Worm (Caenorhabditis elegans) whole organism, L2 larva: Measurements from ENCODE around the gene T26C5.2.
A peak's percentile ranks its signal among the peaks of the same experiment; 100 is the strongest.

Source experiments
- C34F6.9 ChIP-seq: fragments of 150-350 bp; optimal IDR thresholded peaks from 2 replicates; lab custom pipeline; 2014; ENCODE audit warnings: missing biosample characterization, missing genetic modification characterization
- R02D3.7 ChIP-seq: fragments of 150-350 bp; optimal IDR thresholded peaks from 2 replicates; lab custom pipeline; 2014; ENCODE audit warnings: missing biosample characterization, missing genetic modification characterization
- Y55F3AM.14 ChIP-seq: fragments of 200-800 bp; sonication (Bioruptor generic); optimal IDR thresholded peaks from 2 replicates; lab custom pipeline; 2018; ENCODE audit warnings: mild to moderate bottlenecking, missing genetic modification characterization, missing compliant biosample characterization
- ZK546.5 ChIP-seq: sonication (generic microtip); optimal IDR thresholded peaks from 2 replicates; lab custom pipeline; 2017; ENCODE audit warnings: missing biosample characterization, missing genetic modification characterization
- alr-1 ChIP-seq: fragments of 150-350 bp; optimal IDR thresholded peaks from 2 replicates; lab custom pipeline; 2014; ENCODE audit warnings: missing biosample characterization, missing genetic modification characterization
- aly-2 ChIP-seq: fragments of 150-350 bp; optimal IDR thresholded peaks from 2 replicates; lab custom pipeline; 2014; ENCODE audit warnings: missing biosample characterization, missing genetic modification characterization
- ama-1 ChIP-seq: fragments of 150-350 bp; optimal IDR thresholded peaks from 2 replicates; lab custom pipeline; 2018; ENCODE audit warnings: inconsistent platforms
- ceh-82 ChIP-seq: fragments of 150-350 bp; optimal IDR thresholded peaks from 2 replicates; lab custom pipeline; 2014; ENCODE audit warnings: missing biosample characterization, missing genetic modification characterization
- crh-2 ChIP-seq: sonication (generic microtip); optimal IDR thresholded peaks from 2 replicates; lab custom pipeline; 2017; ENCODE audit warnings: missing biosample characterization, missing genetic modification characterization
- dmd-4 ChIP-seq: sonication (generic microtip); optimal IDR thresholded peaks from 2 replicates; lab custom pipeline; 2017; ENCODE audit warnings: missing biosample characterization, missing genetic modification characterization
- egl-27 ChIP-seq: sonication (generic microtip); optimal IDR thresholded peaks from 3 replicates; lab custom pipeline; 2017; ENCODE audit warnings: missing biosample characterization, missing genetic modification reagents, missing genetic modification characterization
- elt-1 ChIP-seq: fragments of 150-350 bp; optimal IDR thresholded peaks from 2 replicates; lab custom pipeline; 2014; ENCODE audit warnings: missing biosample characterization, missing genetic modification characterization
- elt-3 ChIP-seq: sonication (generic microtip); optimal IDR thresholded peaks from 2 replicates; lab custom pipeline; 2017; ENCODE audit warnings: missing biosample characterization, missing genetic modification characterization
- fos-1 ChIP-seq: fragments of 150-350 bp; optimal IDR thresholded peaks from 2 replicates; lab custom pipeline; 2014; ENCODE audit warnings: missing biosample characterization, missing genetic modification characterization
- gmeb-1 ChIP-seq: fragments of 150-350 bp; optimal IDR thresholded peaks from 2 replicates; lab custom pipeline; 2014; ENCODE audit warnings: missing biosample characterization, missing genetic modification characterization
- lin-11 ChIP-seq: fragments of 150-350 bp; sonication (generic microtip); optimal IDR thresholded peaks from 2 replicates; lab custom pipeline; 2014; ENCODE audit warnings: missing biosample characterization, missing genetic modification characterization, inconsistent platforms, mixed read lengths
- lin-13 ChIP-seq: fragments of 150-350 bp; optimal IDR thresholded peaks from 2 replicates; lab custom pipeline; 2014; ENCODE audit warnings: missing biosample characterization, missing genetic modification reagents, missing genetic modification characterization
- lsy-2 ChIP-seq, 2 experiments: fragments of 150-350 bp in 1 of 2; sonication (generic microtip) in 1 of 2; optimal IDR thresholded peaks; 2 replicates each; lab custom pipeline; 2014 to 2017; ENCODE audit warnings: missing biosample characterization in 2 of 2, missing genetic modification characterization in 2 of 2
- mab-5 ChIP-seq: fragments of 150-350 bp; optimal IDR thresholded peaks from 2 replicates; lab custom pipeline; 2014; ENCODE audit warnings: missing biosample characterization, missing genetic modification characterization
- mdl-1 ChIP-seq, 2 experiments: fragments of 150-350 bp in 1 of 2; sonication (generic microtip) in 1 of 2; optimal IDR thresholded peaks; 2 replicates each; lab custom pipeline; 2017; ENCODE audit warnings: missing biosample characterization in 2 of 2, missing genetic modification characterization in 2 of 2
- nhr-10 ChIP-seq: sonication (generic microtip); optimal IDR thresholded peaks from 2 replicates; lab custom pipeline; 2017; ENCODE audit warnings: missing biosample characterization, missing genetic modification characterization
- nhr-11 ChIP-seq: fragments of 150-350 bp; optimal IDR thresholded peaks from 2 replicates; lab custom pipeline; 2014; ENCODE audit warnings: missing biosample characterization, missing genetic modification characterization
- nhr-12 ChIP-seq: fragments of 150-350 bp; optimal IDR thresholded peaks from 2 replicates; lab custom pipeline; 2014; ENCODE audit warnings: missing biosample characterization, missing genetic modification characterization
- nhr-129 ChIP-seq: fragments of 150-350 bp; optimal IDR thresholded peaks from 2 replicates; lab custom pipeline; 2014; ENCODE audit warnings: missing biosample characterization, missing genetic modification characterization
- nhr-21 ChIP-seq: fragments of 150-350 bp; optimal IDR thresholded peaks from 2 replicates; lab custom pipeline; 2014; ENCODE audit warnings: missing biosample characterization, missing genetic modification characterization
- nhr-25 ChIP-seq: fragments of 150-350 bp; sonication (generic microtip); optimal IDR thresholded peaks from 3 replicates; lab custom pipeline; 2014; ENCODE audit warnings: missing biosample characterization, missing genetic modification characterization
- nhr-6 ChIP-seq: fragments of 150-350 bp; optimal IDR thresholded peaks from 2 replicates; lab custom pipeline; 2014; ENCODE audit warnings: missing biosample characterization, missing genetic modification characterization
- nhr-77 ChIP-seq: fragments of 150-350 bp; optimal IDR thresholded peaks from 2 replicates; lab custom pipeline; 2014; ENCODE audit warnings: missing biosample characterization, missing genetic modification characterization
- peb-1 ChIP-seq: fragments of 150-350 bp; optimal IDR thresholded peaks from 2 replicates; lab custom pipeline; 2014; ENCODE audit warnings: missing biosample characterization, missing genetic modification characterization
- sem-4 ChIP-seq: fragments of 150-350 bp; optimal IDR thresholded peaks from 2 replicates; lab custom pipeline; 2014; ENCODE audit warnings: missing biosample characterization, missing genetic modification reagents, missing genetic modification characterization
- skn-1 ChIP-seq: sonication (generic microtip); optimal IDR thresholded peaks from 2 replicates; lab custom pipeline; 2017; ENCODE audit warnings: missing biosample characterization, missing genetic modification characterization
- sma-3 ChIP-seq: sonication (generic microtip); optimal IDR thresholded peaks from 2 replicates; lab custom pipeline; 2016; ENCODE audit warnings: missing genetic modification reagents, missing genetic modification characterization, missing compliant biosample characterization
- sma-9 ChIP-seq, 2 experiments: fragments of 150-350 bp in 1 of 2; sonication (generic microtip) in 1 of 2; optimal IDR thresholded peaks; 2 replicates each; lab custom pipeline; 2014 to 2016; ENCODE audit warnings: missing genetic modification characterization in 2 of 2, mild to moderate bottlenecking in 1 of 2, missing biosample characterization in 1 of 2, missing compliant biosample characterization in 1 of 2, missing genetic modification reagents in 1 of 2, moderate library complexity in 1 of 2
- snpc-4 ChIP-seq: fragments of 150-350 bp; optimal IDR thresholded peaks from 2 replicates; lab custom pipeline; 2014; ENCODE audit warnings: missing biosample characterization, missing genetic modification characterization
- unc-39 ChIP-seq: fragments of 150-350 bp; optimal IDR thresholded peaks from 2 replicates; lab custom pipeline; 2014; ENCODE audit warnings: missing biosample characterization, missing genetic modification characterization
- unc-55 ChIP-seq: fragments of 150-350 bp; sonication (generic microtip); optimal IDR thresholded peaks from 3 replicates; lab custom pipeline; 2014; ENCODE audit warnings: missing biosample characterization, missing genetic modification reagents, missing genetic modification characterization
- unc-62 ChIP-seq: fragments of 150-350 bp; optimal IDR thresholded peaks from 2 replicates; lab custom pipeline; 2014; ENCODE audit warnings: missing biosample characterization, missing genetic modification reagents, missing genetic modification characterization
- ztf-11 ChIP-seq: sonication (generic microtip); optimal IDR thresholded peaks from 2 replicates; lab custom pipeline; 2017; ENCODE audit warnings: missing biosample characterization, missing genetic modification characterization
- ztf-4 ChIP-seq: fragments of 150-350 bp; optimal IDR thresholded peaks from 2 replicates; lab custom pipeline; 2014; ENCODE audit warnings: missing biosample characterization, missing genetic modification characterization

Gene T26C5.2

ce11 chrII:9236972-9237371 lies 3.9 kb downstream of the T26C5.2 start:
- TF ChIP-seq nhr-10 (tag; lab: Kevin White, UChicago) (no peak), skn-1 (tag; lab: Kevin White, UChicago) (no peak), lin-11 (tag; lab: Kevin White, UChicago) (no peak), unc-62 (GFP tag; lab: Kevin White, UChicago) (no peak), mdl-1 (tag; optimal IDR thresholded peaks at IDR 0.05; lab: Kevin White, UChicago) (no peak), C34F6.9 (tag; lab: Kevin White, UChicago) (no peak), dmd-4 (tag; lab: Kevin White, UChicago) (no peak), nhr-6 (no peak), elt-3 (tag; lab: Kevin White, UChicago) (no peak), nhr-11 (no peak), sma-9 (GFP tag; optimal IDR thresholded peaks at IDR 0.05; lab: Kevin White, UChicago) (no peak), sma-9 (tag; optimal IDR thresholded peaks at IDR 0.05; lab: Kevin White, UChicago) (no peak), Y55F3AM.14 (GFP tag; lab: Kevin White, UChicago) (no peak), elt-1 (tag; lab: Kevin White, UChicago) (no peak), mab-5 (no peak), sma-3 (GFP tag; lab: Kevin White, UChicago) (no peak), crh-2 (tag; lab: Kevin White, UChicago) (no peak), ama-1 (lab: Kevin White, UChicago) (no peak), alr-1 (tag; lab: Kevin White, UChicago) (no peak), R02D3.7 (no peak), nhr-77 (tag; lab: Kevin White, UChicago) (no peak)

- TF ChIP-seq egl-27 = no peak
- no peak for TF ChIP-seq skn-1 (tag; lab: Kevin White, UChicago)
- TF ChIP-seq nhr-12 (tag; lab: Kevin White, UChicago) = no peak
- no peak for TF ChIP-seq alr-1 (tag; lab: Kevin White, UChicago)
- TF ChIP-seq fos-1 (tag; lab: Kevin White, UChicago) = no peak
- no peak for TF ChIP-seq nhr-10 (tag; lab: Kevin White, UChicago)
- TF ChIP-seq ZK546.5 (tag; lab: Kevin White, UChicago) = no peak
- no peak for TF ChIP-seq unc-62 (GFP tag; lab: Kevin White, UChicago)
- no peak for TF ChIP-seq C34F6.9 (tag; lab: Kevin White, UChicago)
- TF ChIP-seq lin-13 (GFP tag; lab: Kevin White, UChicago) = no peak
- TF ChIP-seq nhr-21 (tag; lab: Kevin White, UChicago) = no peak
- no peak for TF ChIP-seq elt-3 (tag; lab: Kevin White, UChicago)
- no peak for TF ChIP-seq ztf-4
- TF ChIP-seq mab-5 = no peak
- TF ChIP-seq gmeb-1 = no peak
- no peak for TF ChIP-seq ama-1 (lab: Kevin White, UChicago)
- no peak for TF ChIP-seq peb-1 (tag; lab: Kevin White, UChicago)
- no peak for TF ChIP-seq ztf-11 (tag; lab: Kevin White, UChicago)
- no peak for TF ChIP-seq snpc-4
Observed at ce11 chrII:9237719-9238118, 4.7 kb downstream of the T26C5.2 start.

ce11 chrII:9241610-9242009 lies 8.6 kb downstream of the T26C5.2 start:
- TF ChIP-seq C34F6.9 (tag; lab: Kevin White, UChicago) (no peak), sma-9 (GFP tag; optimal IDR thresholded peaks at IDR 0.05; lab: Kevin White, UChicago) (no peak), sma-9 (tag; optimal IDR thresholded peaks at IDR 0.05; lab: Kevin White, UChicago) (no peak), nhr-21 (tag; lab: Kevin White, UChicago) (peak; percentile 22), unc-55 (GFP tag; lab: Kevin White, UChicago) (no peak), R02D3.7 (no peak)

ce11 chrII:9242804-9243203 lies 9.8 kb downstream of the T26C5.2 start:
- TF ChIP-seq fos-1 (tag; lab: Kevin White, UChicago) = peak; percentile 5
- no peak for TF ChIP-seq alr-1 (tag; lab: Kevin White, UChicago)
- TF ChIP-seq crh-2 (tag; lab: Kevin White, UChicago) = peak; percentile 65
- TF ChIP-seq nhr-6 = no peak
- TF ChIP-seq sem-4 (tag; lab: Kevin White, UChicago) = peak; percentile 30
- no peak for TF ChIP-seq ztf-11 (tag; lab: Kevin White, UChicago)
- peak; percentile 63 for TF ChIP-seq C34F6.9 (tag; lab: Kevin White, UChicago)
- no peak for TF ChIP-seq unc-39
- peak; percentile 31 for TF ChIP-seq nhr-21 (tag; lab: Kevin White, UChicago)
- no peak for TF ChIP-seq ceh-82 (tag; lab: Kevin White, UChicago)
- TF ChIP-seq lsy-2 (tag; optimal IDR thresholded peaks at IDR 0.05; lab: Kevin White, UChicago) = peak in 1 of 2 experiments; percentile 78
- TF ChIP-seq lin-11 (tag; lab: Kevin White, UChicago) = no peak
- TF ChIP-seq snpc-4 = peak; percentile 5
- peak; percentile 59 for TF ChIP-seq nhr-129 (tag; lab: Kevin White, UChicago)
- TF ChIP-seq nhr-10 (tag; lab: Kevin White, UChicago) = no peak
- no peak for TF ChIP-seq sma-3 (GFP tag; lab: Kevin White, UChicago)
- no peak for TF ChIP-seq aly-2 (tag; lab: Kevin White, UChicago)
- peak; percentile 46 for TF ChIP-seq nhr-25 (tag; lab: Kevin White, UChicago)
- no peak for TF ChIP-seq ztf-4
- no peak for TF ChIP-seq elt-1 (tag; lab: Kevin White, UChicago)
- no peak for TF ChIP-seq ZK546.5 (tag; lab: Kevin White, UChicago)
- peak; percentile 84 for TF ChIP-seq gmeb-1
- TF ChIP-seq nhr-77 (tag; lab: Kevin White, UChicago) = no peak
- TF ChIP-seq lin-13 (GFP tag; lab: Kevin White, UChicago) = peak; percentile 35
- peak; percentile 9 for TF ChIP-seq ama-1 (lab: Kevin White, UChicago)
- TF ChIP-seq R02D3.7 = peak; percentile 91
- TF ChIP-seq mab-5 = peak; percentile 32
